Worm (Caenorhabditis elegans) whole organism, L1 larva: ENCODE results near the gene R02F2.8.

Experiments used
- aly-2 ChIP-seq: fragments of 150-350 bp; optimal IDR thresholded peaks from 2 replicates; lab custom pipeline; 2014; ENCODE audit warnings: missing biosample characterization, missing genetic modification characterization
- ama-1 ChIP-seq: fragments of 150-350 bp; optimal IDR thresholded peaks from 2 replicates; lab custom pipeline; 2014
- ceh-63 ChIP-seq: fragments of 200-800 bp; sonication (Bioruptor generic); optimal IDR thresholded peaks from 2 replicates; lab custom pipeline; 2018; ENCODE audit warnings: mild to moderate bottlenecking, missing genetic modification characterization, missing compliant biosample characterization
- ceh-8 ChIP-seq: fragments of 200-800 bp; sonication (Bioruptor generic); optimal IDR thresholded peaks from 2 replicates; lab custom pipeline; 2018; ENCODE audit warnings: mild to moderate bottlenecking, missing genetic modification characterization, moderate library complexity, missing compliant biosample characterization
- ces-1 ChIP-seq: fragments of 150-350 bp; optimal IDR thresholded peaks from 2 replicates; lab custom pipeline; 2014; ENCODE audit warnings: missing biosample characterization, missing genetic modification reagents, missing genetic modification characterization
- efl-1 ChIP-seq, 4 experiments: fragments of 150-350 bp; optimal IDR thresholded peaks in 3 of 4; peaks in 1 of 4; 1 replicate in 1 of 4; 2 replicates in 3 of 4; lab custom pipeline; 2014; ENCODE audit warnings: missing biosample characterization in 2 of 4, missing genetic modification characterization in 2 of 4, missing genetic modification reagents in 2 of 4
- efl-3 ChIP-seq: fragments of 200-800 bp; sonication (Bioruptor generic); optimal IDR thresholded peaks from 2 replicates; lab custom pipeline; 2018; ENCODE audit warnings: mild to moderate bottlenecking, missing genetic modification characterization, missing compliant biosample characterization
- elt-2 ChIP-seq: sonication (generic microtip); optimal IDR thresholded peaks from 2 replicates; lab custom pipeline; 2016; ENCODE audit warnings: missing genetic modification characterization, mild to moderate bottlenecking, inconsistent platforms, missing compliant biosample characterization, missing genetic modification reagents
- elt-3 ChIP-seq, 6 experiments: fragments of 150-350 bp in 1 of 6; sonication (generic microtip); optimal IDR thresholded peaks; 2 replicates each; lab custom pipeline; 2017 to 2018; ENCODE audit warnings: missing biosample characterization in 6 of 6, missing genetic modification characterization in 6 of 6, inconsistent platforms in 1 of 6
- ets-5 ChIP-seq: fragments of 200-800 bp; sonication (Bioruptor generic); IDR thresholded peaks from 2 replicates; pipeline ENCODE4 v1.3.6; 2022; ENCODE audit warnings: missing genetic modification characterization, missing compliant biosample characterization
- fkh-4 ChIP-seq: sonication (generic microtip); optimal IDR thresholded peaks from 2 replicates; lab custom pipeline; 2016; ENCODE audit warnings: missing compliant biosample characterization, missing genetic modification characterization, borderline replicate concordance
- fkh-8 ChIP-seq: sonication (generic microtip); optimal IDR thresholded peaks from 2 replicates; lab custom pipeline; 2016; ENCODE audit warnings: mild to moderate bottlenecking, missing genetic modification characterization, missing compliant biosample characterization
- fos-1 ChIP-seq: fragments of 150-350 bp; optimal IDR thresholded peaks from 2 replicates; lab custom pipeline; 2014; ENCODE audit warnings: missing biosample characterization, missing genetic modification characterization
- hlh-17 ChIP-seq: fragments of 200-800 bp; sonication (Bioruptor generic); optimal IDR thresholded peaks from 2 replicates; lab custom pipeline; 2018; ENCODE audit warnings: missing genetic modification characterization, mild to moderate bottlenecking, missing compliant biosample characterization, moderate library complexity, borderline replicate concordance
- hlh-4 ChIP-seq: sonication (generic microtip); optimal IDR thresholded peaks from 2 replicates; lab custom pipeline; 2016; ENCODE audit warnings: mild to moderate bottlenecking, missing genetic modification characterization, missing compliant biosample characterization
- lin-14 ChIP-seq: fragments of 200-800 bp; sonication (Bioruptor generic); optimal IDR thresholded peaks from 2 replicates; lab custom pipeline; 2018; ENCODE audit warnings: mild to moderate bottlenecking, missing genetic modification characterization, moderate library complexity, missing compliant biosample characterization
- lin-39 ChIP-seq: fragments of 150-350 bp; optimal IDR thresholded peaks from 2 replicates; lab custom pipeline; 2014; ENCODE audit warnings: missing biosample characterization, missing genetic modification reagents, missing genetic modification characterization
- lir-3 ChIP-seq: sonication (generic microtip); optimal IDR thresholded peaks from 2 replicates; lab custom pipeline; 2016; ENCODE audit warnings: mild to moderate bottlenecking, missing genetic modification characterization, moderate library complexity, missing compliant biosample characterization; ENCODE audit not compliant: poor library complexity
- lsy-2 ChIP-seq, 2 experiments: fragments of 150-350 bp; optimal IDR thresholded peaks; 2 replicates each; lab custom pipeline; 2014; ENCODE audit warnings: missing biosample characterization in 2 of 2, missing genetic modification characterization in 2 of 2
- mef-2 ChIP-seq: fragments of 150-350 bp; optimal IDR thresholded peaks from 2 replicates; lab custom pipeline; 2014; ENCODE audit warnings: missing biosample characterization, missing genetic modification characterization
- nhr-11 ChIP-seq: fragments of 150-350 bp; optimal IDR thresholded peaks from 2 replicates; lab custom pipeline; 2014; ENCODE audit warnings: missing biosample characterization, missing genetic modification characterization
- nhr-28 ChIP-seq: fragments of 150-350 bp; optimal IDR thresholded peaks from 2 replicates; lab custom pipeline; 2014; ENCODE audit warnings: missing biosample characterization, missing genetic modification characterization
- nhr-47 ChIP-seq: sonication (generic microtip); optimal IDR thresholded peaks from 2 replicates; lab custom pipeline; 2016; ENCODE audit warnings: mild to moderate bottlenecking, missing genetic modification characterization, moderate library complexity, missing compliant biosample characterization
- nhr-71 ChIP-seq: sonication (generic microtip); optimal IDR thresholded peaks from 2 replicates; lab custom pipeline; 2016; ENCODE audit warnings: mild to moderate bottlenecking, missing genetic modification characterization, moderate library complexity, missing compliant biosample characterization
- nhr-76 ChIP-seq: sonication (generic microtip); optimal IDR thresholded peaks from 2 replicates; lab custom pipeline; 2017; ENCODE audit warnings: missing biosample characterization, missing genetic modification characterization
- nhr-84 ChIP-seq: sonication (generic microtip); optimal IDR thresholded peaks from 2 replicates; lab custom pipeline; 2017; ENCODE audit warnings: missing biosample characterization, missing genetic modification characterization
- nhr-85 ChIP-seq: sonication (generic microtip); peaks from one replicate; lab custom pipeline; 2016; ENCODE audit warnings: missing genetic modification characterization, inconsistent platforms, missing compliant biosample characterization
- pqm-1 ChIP-seq: sonication (generic microtip); optimal IDR thresholded peaks from 3 replicates; lab custom pipeline; 2017; ENCODE audit warnings: missing biosample characterization, missing genetic modification characterization
- rnt-1 ChIP-seq: sonication (generic microtip); optimal IDR thresholded peaks from 2 replicates; lab custom pipeline; 2016; ENCODE audit warnings: mild to moderate bottlenecking, missing genetic modification characterization, moderate library complexity, missing compliant biosample characterization
- sox-4 ChIP-seq: sonication (generic microtip); optimal IDR thresholded peaks from 2 replicates; lab custom pipeline; 2016; ENCODE audit warnings: missing genetic modification characterization, missing compliant biosample characterization
- sptf-1 ChIP-seq: fragments of 150-350 bp; optimal IDR thresholded peaks from 2 replicates; lab custom pipeline; 2014; ENCODE audit warnings: missing biosample characterization, missing genetic modification characterization
- swsn-7 ChIP-seq: sonication (generic microtip); optimal IDR thresholded peaks from 2 replicates; lab custom pipeline; 2016; ENCODE audit warnings: missing genetic modification characterization, missing compliant biosample characterization
- tbx-2 ChIP-seq: sonication (generic microtip); optimal IDR thresholded peaks from 2 replicates; lab custom pipeline; 2016; ENCODE audit warnings: missing genetic modification characterization, missing compliant biosample characterization
- unc-98 ChIP-seq: fragments of 200-800 bp; sonication (Bioruptor generic); IDR thresholded peaks from 2 replicates; pipeline ENCODE4 v1.3.6; 2022; ENCODE audit warnings: missing genetic modification characterization, missing compliant biosample characterization
- zag-1 ChIP-seq: fragments of 150-350 bp; optimal IDR thresholded peaks from 2 replicates; lab custom pipeline; 2014; ENCODE audit warnings: missing biosample characterization, missing genetic modification characterization
- ztf-11 ChIP-seq, 2 experiments: sonication (generic microtip); optimal IDR thresholded peaks; 2 replicates each; lab custom pipeline; 2016 to 2017; ENCODE audit warnings: missing genetic modification characterization in 2 of 2, missing biosample characterization in 1 of 2, missing compliant biosample characterization in 1 of 2

The R02F2.8 gene

ce11 chrIII:5525973-5526372 lies 30.9 kb upstream of the R02F2.8 start, which contains the start of gene dex-1:
Gene dex-1, plus strand, starts transcription at chrIII:5526104.
- TF ChIP-seq zag-1 (tag; lab: Kevin White, UChicago) (no peak), efl-3 (GFP tag; lab: Kevin White, UChicago) (no peak), fkh-4 (tag; lab: Kevin White, UChicago) (no peak), ama-1 (lab: Kevin White, UChicago) (no peak)

ce11 chrIII:5521930-5522329 lies 26.9 kb upstream of the R02F2.8 start, which contains the start of gene D1044.4:
Gene D1044.4, minus strand, starts transcription at chrIII:5522030.
- TF ChIP-seq pqm-1 (tag; lab: Kevin White, UChicago): no peak
- TF ChIP-seq hlh-4 (tag; lab: Kevin White, UChicago): no peak
- TF ChIP-seq swsn-7 (tag; lab: Kevin White, UChicago): no peak
- no peak for TF ChIP-seq nhr-84 (tag; lab: Kevin White, UChicago)
- no peak for TF ChIP-seq nhr-28 (tag; lab: Kevin White, UChicago)
- TF ChIP-seq hlh-17 (GFP tag; lab: Kevin White, UChicago): no peak

- TF ChIP-seq elt-3 (tag; optimal IDR thresholded peaks at IDR 0.05; lab: Kevin White, UChicago): no peak
- TF ChIP-seq nhr-76: no peak
- TF ChIP-seq fkh-8 (tag; lab: Kevin White, UChicago): peak; percentile 78
These were observed 22.4 kb upstream of the R02F2.8 start, which contains the start of gene nekl-4 for ce11 chrIII:5517423-5517822. Gene nekl-4, minus strand, starts transcription at chrIII:5517523.

- TF ChIP-seq unc-98 (GFP tag; lab: Robert Waterston, UW): no peak
- TF ChIP-seq, all 84 proteins: peak for 0
These were observed 17.4 kb upstream of the R02F2.8 start, which contains the start of gene pqn-25 for ce11 chrIII:5512502-5512901. Gene pqn-25, minus strand, starts transcription at chrIII:5512602.

ce11 chrIII:5508669-5509068 lies 13.6 kb upstream of the R02F2.8 start, which contains the start of gene D1044.7:
Gene D1044.7, minus strand, starts transcription at chrIII:5508769.
- TF ChIP-seq lir-3 (tag; lab: Kevin White, UChicago): no peak
- TF ChIP-seq efl-1 (optimal IDR thresholded peaks at IDR 0.05; lab: Kevin White, UChicago): no peak
- TF ChIP-seq efl-1 (GFP tag; optimal IDR thresholded peaks at IDR 0.05 in 1 of 2; lab: Kevin White, UChicago): peak in 1 of 2 experiments; percentile 42

ce11 chrIII:5506936-5507335 lies 11.9 kb upstream of the R02F2.8 start:
- TF ChIP-seq efl-1 (optimal IDR thresholded peaks at IDR 0.05; lab: Kevin White, UChicago): no peak
- TF ChIP-seq efl-1 (GFP tag; optimal IDR thresholded peaks at IDR 0.05 in 1 of 2; lab: Kevin White, UChicago): peak in 1 of 2 experiments; percentile 92
- TF ChIP-seq ceh-8 (GFP tag; lab: Kevin White, UChicago): no peak

- TF ChIP-seq rnt-1 (tag; lab: Kevin White, UChicago) (no peak), mef-2 (tag; lab: Kevin White, UChicago) (no peak), nhr-11 (tag; lab: Kevin White, UChicago) (no peak), ets-5 (no peak), nhr-85 (tag; lab: Kevin White, UChicago) (peak; percentile 82), tbx-2 (tag; lab: Kevin White, UChicago) (no peak), nhr-28 (tag; lab: Kevin White, UChicago) (no peak), fkh-8 (tag; lab: Kevin White, UChicago) (peak; percentile 40), efl-3 (GFP tag; lab: Kevin White, UChicago) (no peak), elt-2 (tag; lab: Kevin White, UChicago) (peak; percentile 61), pqm-1 (tag; lab: Kevin White, UChicago) (no peak), ceh-8 (GFP tag; lab: Kevin White, UChicago) (no peak), efl-1 (optimal IDR thresholded peaks at IDR 0.05; lab: Kevin White, UChicago) (peak in 1 of 2 experiments; percentile 21), efl-1 (GFP tag; optimal IDR thresholded peaks at IDR 0.05 in 1 of 2; lab: Kevin White, UChicago) (peak in 1 of 2 experiments; percentile 92), sptf-1 (tag; lab: Kevin White, UChicago) (no peak), ces-1 (no peak), unc-98 (GFP tag; lab: Robert Waterston, UW) (no peak), zag-1 (tag; lab: Kevin White, UChicago) (no peak), nhr-76 (no peak), lin-39 (no peak), lsy-2 (tag; optimal IDR thresholded peaks at IDR 0.05; lab: Kevin White, UChicago) (no peak), ceh-63 (GFP tag; lab: Kevin White, UChicago) (no peak), lin-14 (no peak), sox-4 (tag; lab: Kevin White, UChicago) (peak; percentile 9), nhr-47 (peak; percentile 55), nhr-71 (peak; percentile 51), swsn-7 (tag; lab: Kevin White, UChicago) (peak; percentile 14), fos-1 (tag; lab: Kevin White, UChicago) (no peak), aly-2 (tag; lab: Kevin White, UChicago) (no peak), ztf-11 (tag; optimal IDR thresholded peaks at IDR 0.05; lab: Kevin White, UChicago) (no peak)
These were observed 11.0 kb upstream of the R02F2.8 start for ce11 chrIII:5506023-5506597.
